Worm (Caenorhabditis elegans): Measurements from ENCODE around the gene C16D9.4.

C16D9.4 gene

DNA sequence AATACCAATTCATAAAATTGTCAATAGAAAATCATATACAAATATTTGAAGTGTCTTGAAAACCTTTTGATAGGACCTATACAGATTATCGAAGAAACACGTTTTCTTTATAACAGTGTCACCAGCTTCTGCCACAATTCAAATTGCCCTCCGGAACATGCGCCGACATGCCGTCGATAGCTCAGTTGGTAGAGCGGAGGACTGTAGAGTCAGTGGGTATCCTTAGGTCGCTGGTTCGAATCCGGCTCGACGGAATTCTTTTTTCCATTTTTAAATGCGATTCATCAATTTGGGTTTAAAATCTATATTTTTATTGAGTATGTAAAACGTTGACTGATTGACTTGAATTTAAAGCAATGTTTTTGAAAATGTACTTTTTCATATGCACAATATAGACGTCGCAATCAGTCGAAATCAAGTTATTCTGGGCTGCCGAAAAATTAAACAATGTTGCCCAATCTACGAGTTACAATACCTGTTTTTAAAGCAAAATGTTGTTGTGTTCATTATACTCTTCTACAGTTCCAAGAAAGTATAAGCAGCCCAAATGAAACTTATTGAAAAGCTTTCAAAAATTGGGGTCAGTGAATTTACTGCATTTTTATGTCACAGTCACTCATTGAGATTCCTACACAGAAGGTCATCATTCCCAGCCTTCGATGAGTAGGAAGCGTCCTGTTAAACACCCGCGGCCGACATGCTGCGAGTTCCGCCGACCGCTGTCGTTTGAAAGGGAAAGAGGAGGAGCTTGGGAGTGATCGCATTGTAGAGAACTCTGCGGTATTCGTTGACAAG lies 4.8 kb upstream of the C16D9.4 start (continued):
- TF ChIP-seq mbf-1 (tag; optimal IDR thresholded peaks at IDR 0.05) (no peak), nhr-23 (tag; optimal IDR thresholded peaks at IDR 0.05) (no peak), skn-1 (tag; optimal IDR thresholded peaks at IDR 0.05) (no peak), lin-39 (tag; optimal IDR thresholded peaks at IDR 0.05) (no peak), nhr-129 (tag; optimal IDR thresholded peaks at IDR 0.05) (peak; percentile 51), sma-3 (GFP tag; optimal IDR thresholded peaks at IDR 0.05) (peak; percentile 92)

DNA sequence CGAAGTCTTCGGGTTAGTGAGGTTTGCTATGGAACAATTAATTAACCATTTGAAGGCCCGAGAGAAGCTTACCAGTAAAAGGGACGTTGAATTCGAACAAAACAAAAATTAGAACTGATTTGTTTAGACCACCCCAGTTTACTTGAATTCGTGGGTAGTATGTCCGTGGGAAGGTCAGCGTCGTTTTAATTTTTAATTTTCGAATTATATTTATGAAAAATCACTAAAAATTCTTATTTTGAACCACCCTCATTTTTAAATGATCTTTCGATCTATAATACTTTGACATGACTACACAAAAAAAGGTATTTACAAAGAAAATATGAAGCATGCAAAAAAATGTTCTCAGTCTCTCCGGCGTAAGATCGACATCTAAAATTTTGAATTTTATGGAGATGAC lies 2.8 kb upstream of the C16D9.4 start, which contains the start of gene C16D9.5:
Gene C16D9.5, minus strand, starts transcription at position 101 of the 400 bp plus-strand sequence.
- TF ChIP-seq mdl-1 (tag; optimal IDR thresholded peaks at IDR 0.05) (no peak), nhr-12 (tag; optimal IDR thresholded peaks at IDR 0.05) (no peak), aly-2 (tag; optimal IDR thresholded peaks at IDR 0.05) (no peak), lin-39 (tag; optimal IDR thresholded peaks at IDR 0.05) (no peak), fos-1 (tag; optimal IDR thresholded peaks at IDR 0.05) (no peak), sma-3 (GFP tag; optimal IDR thresholded peaks at IDR 0.05) (no peak), sma-9 (GFP tag; optimal IDR thresholded peaks at IDR 0.05) (no peak), sma-9 (tag; optimal IDR thresholded peaks at IDR 0.05) (no peak), nhr-77 (tag; optimal IDR thresholded peaks at IDR 0.05) (no peak), snpc-4 (tag; optimal IDR thresholded peaks at IDR 0.05) (no peak), crh-2 (tag; optimal IDR thresholded peaks at IDR 0.05) (no peak), unc-55 (GFP tag; optimal IDR thresholded peaks at IDR 0.05) (no peak), ama-1 (optimal IDR thresholded peaks at IDR 0.05) (no peak), nhr-21 (tag; optimal IDR thresholded peaks at IDR 0.05) (no peak), gmeb-1 (tag; optimal IDR thresholded peaks at IDR 0.05) (no peak), elt-3 (tag; optimal IDR thresholded peaks at IDR 0.05) (no peak), ZK546.5 (tag; optimal IDR thresholded peaks at IDR 0.05) (no peak)

DNA sequence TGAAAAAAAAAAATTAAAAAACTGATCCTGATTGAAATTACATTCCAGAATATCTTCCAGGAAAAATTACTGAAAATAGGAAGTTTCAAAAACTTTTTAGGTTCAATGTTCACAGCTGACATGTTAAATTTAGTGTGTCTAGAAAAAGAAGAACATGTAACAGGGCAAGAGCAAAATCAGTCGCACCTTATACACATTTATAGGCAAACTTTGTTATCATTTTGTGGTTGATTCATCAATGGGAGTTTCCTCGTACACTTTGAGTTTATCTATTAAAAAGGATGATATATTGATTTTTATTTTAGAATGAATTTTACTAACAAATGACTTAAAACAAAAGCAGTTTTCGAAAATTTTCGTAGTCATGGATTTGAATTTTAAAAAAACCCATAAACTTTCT lies 503 bp upstream of the C16D9.4 start:
- peak; percentile 73 for TF ChIP-seq fos-1 (tag; optimal IDR thresholded peaks at IDR 0.05)
- TF ChIP-seq lin-11 (tag; optimal IDR thresholded peaks at IDR 0.05) = no peak

DNA sequence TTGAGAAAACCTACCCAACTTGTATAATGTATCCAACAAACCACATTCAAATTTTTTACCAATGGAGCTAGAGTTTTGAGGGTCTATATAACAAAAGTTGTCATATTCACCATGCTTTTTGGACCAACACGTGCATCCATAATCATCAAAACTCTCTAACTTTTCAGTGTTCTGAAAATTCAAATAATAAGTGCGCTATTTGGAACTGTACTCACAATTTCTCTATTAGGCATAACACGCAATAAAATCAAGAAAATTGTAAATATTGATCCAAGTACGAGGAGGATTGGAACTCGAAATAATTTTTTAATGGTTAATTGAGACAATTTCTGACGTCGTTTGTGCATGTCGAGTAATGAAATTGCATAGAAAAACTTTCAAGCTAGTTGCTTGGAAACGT lies 2.8 kb downstream of the C16D9.4 start, which contains the start of gene C16D9.3:
Gene C16D9.3, minus strand, starts transcription at position 101 of the 400 bp plus-strand sequence.
- no peak for TF ChIP-seq sma-3 (GFP tag; optimal IDR thresholded peaks at IDR 0.05)
- TF ChIP-seq snpc-4 (tag; optimal IDR thresholded peaks at IDR 0.05) = no peak
- TF ChIP-seq elt-1 (tag; optimal IDR thresholded peaks at IDR 0.05) = no peak
- no peak for TF ChIP-seq nhr-23 (tag; optimal IDR thresholded peaks at IDR 0.05)
- TF ChIP-seq ztf-1 (GFP tag; conservative IDR thresholded peaks at IDR 0.05) = no peak
- TF ChIP-seq elt-3 (tag; optimal IDR thresholded peaks at IDR 0.05) = no peak
- no peak for TF ChIP-seq ztf-4 (tag; optimal IDR thresholded peaks at IDR 0.05)
- no peak for TF ChIP-seq mdl-1 (tag; optimal IDR thresholded peaks at IDR 0.05)
- TF ChIP-seq dmd-4 (tag; optimal IDR thresholded peaks at IDR 0.05) = no peak
- TF ChIP-seq sem-4 (tag; optimal IDR thresholded peaks at IDR 0.05) = no peak

DNA sequence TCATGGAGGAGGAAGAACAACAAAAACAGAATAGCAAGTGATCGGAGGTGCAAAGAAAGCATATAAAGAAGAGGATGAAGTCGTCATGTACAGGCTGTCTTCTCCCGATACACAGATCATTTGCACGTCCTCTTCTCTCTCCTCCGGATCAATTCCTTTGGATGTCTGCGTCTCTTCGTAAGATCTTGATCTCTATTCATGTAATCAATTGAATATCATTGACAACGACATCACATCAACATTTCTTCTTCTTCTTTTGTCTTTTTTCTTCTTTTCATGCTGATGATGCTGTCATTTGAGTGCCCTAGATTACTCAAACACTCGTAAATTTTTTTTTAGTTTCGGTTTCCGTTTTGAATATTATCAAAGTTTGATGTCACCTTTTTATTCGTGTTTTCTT lies 4.4 kb downstream of the C16D9.4 start, which contains the start of gene rol-3:
Gene rol-3, minus strand, starts transcription at position 120 of the 400 bp plus-strand sequence.
- peak; percentile 60 for TF ChIP-seq nhr-21 (tag; optimal IDR thresholded peaks at IDR 0.05)
- peak; percentile 3 for TF ChIP-seq sma-3 (GFP tag; optimal IDR thresholded peaks at IDR 0.05)
- peak; percentile 26 for TF ChIP-seq fos-1 (tag; optimal IDR thresholded peaks at IDR 0.05)
- peak in 1 of 2 experiments; percentile 44 for TF ChIP-seq lsy-2 (tag; optimal IDR thresholded peaks at IDR 0.05)
- no peak for TF ChIP-seq ama-1 (optimal IDR thresholded peaks at IDR 0.05)
- no peak for TF ChIP-seq nhr-12 (tag; optimal IDR thresholded peaks at IDR 0.05)
- no peak for TF ChIP-seq F13H6.1 (tag; optimal IDR thresholded peaks at IDR 0.05)

DNA sequence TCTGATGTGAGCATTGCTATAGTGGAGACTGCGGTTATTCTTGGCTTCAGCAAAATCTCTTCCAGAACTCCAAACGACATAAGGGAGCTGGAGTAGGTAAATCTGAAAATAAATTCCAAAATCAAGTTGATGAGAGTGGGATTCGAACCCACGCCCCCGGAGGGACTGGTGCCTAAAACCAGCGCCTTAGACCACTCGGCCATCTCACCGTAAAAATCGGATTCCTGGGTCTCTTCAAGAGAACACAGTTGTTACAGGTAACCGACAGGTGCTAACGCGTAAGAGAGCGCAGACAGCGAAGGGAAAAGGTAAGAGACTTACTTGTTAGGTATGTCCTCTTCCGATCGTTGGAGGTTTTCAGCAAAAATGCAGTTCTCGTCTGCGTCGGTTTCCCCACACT lies 7.4 kb downstream of the C16D9.4 start:
- no peak for TF ChIP-seq mdl-1 (tag; optimal IDR thresholded peaks at IDR 0.05)
- TF ChIP-seq gmeb-1 (tag; optimal IDR thresholded peaks at IDR 0.05) = peak; percentile 6
- peak; percentile 54 for TF ChIP-seq sma-3 (GFP tag; optimal IDR thresholded peaks at IDR 0.05)
- peak; percentile 49 for TF ChIP-seq snpc-4 (tag; optimal IDR thresholded peaks at IDR 0.05)
- TF ChIP-seq lin-13 (GFP tag; optimal IDR thresholded peaks at IDR 0.05) = no peak
- TF ChIP-seq sem-4 (tag; optimal IDR thresholded peaks at IDR 0.05) = no peak
- TF ChIP-seq nhr-21 (tag; optimal IDR thresholded peaks at IDR 0.05) = peak; percentile 29
- no peak for TF ChIP-seq nhr-10 (tag; optimal IDR thresholded peaks at IDR 0.05)
- peak; percentile 6 for TF ChIP-seq C34F6.9 (tag; optimal IDR thresholded peaks at IDR 0.05)
- TF ChIP-seq nhr-23 (tag; optimal IDR thresholded peaks at IDR 0.05) = no peak
- TF ChIP-seq F13H6.1 (tag; optimal IDR thresholded peaks at IDR 0.05) = no peak
- TF ChIP-seq nhr-237 (tag; optimal IDR thresholded peaks at IDR 0.05) = no peak
- peak; percentile 48 for TF ChIP-seq crh-2 (tag; optimal IDR thresholded peaks at IDR 0.05)
- no peak for TF ChIP-seq R02D3.7 (tag; optimal IDR thresholded peaks at IDR 0.05)
- no peak for TF ChIP-seq Y55F3AM.14 (GFP tag; optimal IDR thresholded peaks at IDR 0.05)
- TF ChIP-seq ama-1 (optimal IDR thresholded peaks at IDR 0.05) = no peak
- peak; percentile 45 for TF ChIP-seq nhr-129 (tag; optimal IDR thresholded peaks at IDR 0.05)

Data from whole organism, L2 larva.